Fruit fly (Drosophila melanogaster): ENCODE measurements around the gene BG642312.

DNA sequence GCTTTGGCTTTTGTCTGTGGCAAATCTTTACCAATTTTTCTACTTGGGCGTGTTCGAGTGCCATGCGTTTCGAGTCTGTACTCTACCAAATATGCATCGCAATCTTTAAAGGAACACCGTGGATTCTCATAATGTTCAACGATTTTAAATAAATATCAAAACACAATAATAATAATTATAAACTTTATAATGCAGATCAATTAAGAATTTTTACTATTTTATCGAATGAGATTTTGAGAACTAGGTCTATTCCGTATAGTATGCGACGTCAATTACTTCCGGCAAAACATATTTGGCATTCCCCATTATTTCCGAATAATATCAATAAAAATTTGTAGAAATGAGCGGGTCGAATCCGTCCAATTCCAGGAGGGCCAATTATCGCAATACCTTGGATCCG, 42.3 kb upstream of the BG642312 start, which contains the start of gene CG43168:
- TF ChIP-seq dpn (GFP tag; optimal IDR thresholded peaks at IDR 0.05) (no peak), ERR (GFP tag; optimal IDR thresholded peaks at IDR 0.05) (no peak), tx (GFP tag; optimal IDR thresholded peaks at IDR 0.05) (no peak), CG1832 (GFP tag; optimal IDR thresholded peaks at IDR 0.05) (no peak), CG10654 (GFP tag; optimal IDR thresholded peaks at IDR 0.05) (no peak), Dip2 (GFP tag; IDR thresholded peaks at IDR 0.05) (no peak), CG14667 (GFP tag; IDR thresholded peaks at IDR 0.05) (no peak), CG6765 (GFP tag; optimal IDR thresholded peaks at IDR 0.05) (no peak), CG5180 (GFP tag; optimal IDR thresholded peaks at IDR 0.05) (no peak)
